Worm (Caenorhabditis elegans): ENCODE measurements around the gene atg-3.

The atg-3 gene

DNA sequence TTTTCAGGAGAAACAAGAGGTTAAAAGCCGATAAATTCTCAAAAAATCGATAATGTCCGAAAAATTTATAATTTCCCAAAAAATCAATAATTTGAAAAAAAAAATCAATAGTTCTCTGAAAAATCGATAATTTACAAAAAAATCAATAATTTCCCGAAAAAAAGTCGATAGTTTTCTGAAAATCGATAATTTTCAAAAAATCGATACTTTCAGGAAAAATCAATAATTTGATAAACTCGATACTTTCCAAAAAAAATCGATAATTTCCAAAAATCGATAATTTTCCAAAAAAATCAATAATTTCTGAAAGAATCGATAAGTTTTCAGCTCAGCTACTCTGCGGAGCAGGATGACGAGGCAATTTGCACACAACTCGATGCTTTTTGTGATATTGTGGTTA lies 10.6 kb upstream of the atg-3 start:
- no peak for TF ChIP-seq tbx-2 (tag; optimal IDR thresholded peaks at IDR 0.05)
- no peak for TF ChIP-seq mdl-1 (tag; optimal IDR thresholded peaks at IDR 0.05)
- TF ChIP-seq nhr-76 (tag; optimal IDR thresholded peaks at IDR 0.05), result no peak
- no peak for TF ChIP-seq ztf-11 (tag; optimal IDR thresholded peaks at IDR 0.05)
- no peak for TF ChIP-seq lsy-12 (tag; optimal IDR thresholded peaks at IDR 0.05)
- TF ChIP-seq ztf-4 (tag; optimal IDR thresholded peaks at IDR 0.05), result no peak
- no peak for TF ChIP-seq nhr-12 (tag; optimal IDR thresholded peaks at IDR 0.05)
- peak; percentile 99 for TF ChIP-seq ceh-28 (tag; optimal IDR thresholded peaks at IDR 0.05)

DNA sequence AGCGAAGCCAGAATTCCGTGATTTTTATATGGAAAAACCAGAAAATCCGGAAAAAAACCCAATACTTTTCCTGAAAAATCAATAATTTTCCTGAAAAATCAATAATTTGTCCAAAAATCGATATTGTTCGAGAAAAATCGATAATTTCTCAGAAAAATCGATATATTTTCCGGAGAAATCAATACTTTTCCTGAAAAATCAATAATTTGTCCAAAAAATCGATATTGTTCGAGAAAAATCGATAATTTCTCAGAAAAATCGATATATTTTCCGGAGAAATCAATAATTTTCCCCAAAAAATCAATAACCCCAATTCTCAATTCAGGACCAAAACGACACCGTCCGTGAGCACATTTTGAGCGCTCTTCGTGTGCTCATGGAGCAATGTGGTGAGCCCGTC lies 9.9 kb upstream of the atg-3 start:
- TF ChIP-seq ceh-28 (tag; optimal IDR thresholded peaks at IDR 0.05), result peak; percentile 97
- no peak for TF ChIP-seq lin-39 (tag; optimal IDR thresholded peaks at IDR 0.05)
- TF ChIP-seq nhr-23 (tag; optimal IDR thresholded peaks at IDR 0.05), result no peak
- TF ChIP-seq mml-1 (tag; optimal IDR thresholded peaks at IDR 0.05), result no peak

DNA sequence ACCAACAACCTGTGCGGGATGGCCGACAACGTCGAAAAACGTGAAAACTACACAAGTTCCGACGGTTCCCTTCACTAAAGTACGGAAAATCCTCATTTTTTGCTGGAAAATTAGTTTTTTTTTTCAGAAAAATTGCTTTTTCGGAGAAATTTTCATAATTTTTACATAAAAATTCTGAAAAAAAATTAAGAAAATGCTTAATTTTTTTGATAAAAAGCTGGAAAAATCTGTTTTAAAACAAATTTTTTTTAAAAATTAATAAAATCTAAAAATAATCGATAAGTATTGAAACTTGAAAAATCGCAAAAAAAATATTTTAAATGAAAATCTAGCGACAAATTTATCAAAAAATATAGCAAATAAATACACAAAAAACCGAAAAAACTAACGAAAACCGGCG lies 4.6 kb upstream of the atg-3 start, which contains the start of gene immp-2:
immp-2 (minus strand) TSS at position 101 of the 400 bp plus-strand sequence.
- TF ChIP-seq R02D3.7 (tag; optimal IDR thresholded peaks at IDR 0.05) (no peak), egl-5 (tag; optimal IDR thresholded peaks at IDR 0.05) (no peak), nhr-25 (tag; optimal IDR thresholded peaks at IDR 0.05) (no peak), ceh-28 (tag; optimal IDR thresholded peaks at IDR 0.05) (no peak), elt-3 (tag; optimal IDR thresholded peaks at IDR 0.05) (no peak), hmg-11 (tag; optimal IDR thresholded peaks at IDR 0.05) (no peak), aly-2 (tag; optimal IDR thresholded peaks at IDR 0.05) (no peak), lin-15B (tag; optimal IDR thresholded peaks at IDR 0.05) (no peak), zag-1 (tag; optimal IDR thresholded peaks at IDR 0.05) (no peak), daf-12 (tag; optimal IDR thresholded peaks at IDR 0.05) (no peak), elt-1 (tag; optimal IDR thresholded peaks at IDR 0.05) (no peak), fkh-10 (GFP tag; optimal IDR thresholded peaks at IDR 0.05) (no peak), ztf-11 (tag; optimal IDR thresholded peaks at IDR 0.05) (no peak), nhr-11 (tag; optimal IDR thresholded peaks at IDR 0.05) (no peak), skn-1 (tag; optimal IDR thresholded peaks at IDR 0.05) (no peak)

DNA sequence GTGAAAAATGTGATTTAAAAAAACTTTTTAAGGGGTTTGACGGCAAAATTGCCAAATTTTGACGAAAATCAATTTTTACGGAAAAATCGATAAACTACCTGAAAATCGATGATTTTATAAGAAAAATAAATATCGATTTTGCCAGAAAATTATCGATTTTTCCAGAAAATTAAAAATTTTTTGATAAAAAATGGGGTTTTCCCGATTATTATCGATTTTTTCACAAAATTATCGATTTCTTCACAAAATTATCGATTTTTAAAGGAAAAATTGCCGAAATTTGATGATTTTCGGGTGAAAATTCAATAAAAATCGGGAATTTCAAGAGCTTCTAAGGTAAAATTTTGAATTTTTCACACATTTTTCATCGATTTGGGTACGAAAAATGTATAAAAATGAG lies 3.6 kb upstream of the atg-3 start:
- peak; percentile 90 for TF ChIP-seq ceh-28 (tag; optimal IDR thresholded peaks at IDR 0.05)
- TF ChIP-seq fkh-10 (GFP tag; optimal IDR thresholded peaks at IDR 0.05), result no peak
- no peak for TF ChIP-seq nfya-1 (tag; optimal IDR thresholded peaks at IDR 0.05; ENCODE audit: insufficient read depth)

DNA sequence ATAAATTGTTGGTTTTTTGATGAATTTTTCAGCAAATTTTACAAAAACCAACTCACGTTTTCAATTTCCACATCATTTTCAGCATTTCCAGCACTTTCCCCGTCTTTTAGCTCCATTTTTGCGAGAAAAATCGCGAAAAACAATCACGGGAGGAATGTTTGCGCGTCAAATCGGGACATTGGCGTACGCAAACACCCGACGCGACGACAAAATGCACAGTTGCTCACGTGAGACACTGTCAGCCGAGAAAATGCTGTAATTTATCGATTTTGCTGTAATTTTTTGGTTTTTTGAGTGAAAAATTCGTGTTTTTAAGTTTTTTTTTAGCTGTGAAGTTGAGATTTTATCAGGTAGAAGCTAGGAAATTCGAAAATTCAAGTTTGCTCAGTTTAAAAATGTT lies 766 bp upstream of the atg-3 start, which contains the start of gene Y55F3AM.9:
Y55F3AM.9 (minus strand) TSS at position 189 of the 400 bp plus-strand sequence.
- TF ChIP-seq fkh-10 (GFP tag; optimal IDR thresholded peaks at IDR 0.05) (no peak), egl-5 (tag; optimal IDR thresholded peaks at IDR 0.05) (peak; percentile 66), nhr-77 (tag; optimal IDR thresholded peaks at IDR 0.05) (no peak), aly-2 (tag; optimal IDR thresholded peaks at IDR 0.05) (no peak), nfya-1 (tag; optimal IDR thresholded peaks at IDR 0.05; ENCODE audit: insufficient read depth) (peak; percentile 42), lin-15B (tag; optimal IDR thresholded peaks at IDR 0.05) (peak; percentile 58), pha-4 (tag; optimal IDR thresholded peaks at IDR 0.05) (peak; percentile 48), ceh-28 (tag; optimal IDR thresholded peaks at IDR 0.05) (peak; percentile 47)

DNA sequence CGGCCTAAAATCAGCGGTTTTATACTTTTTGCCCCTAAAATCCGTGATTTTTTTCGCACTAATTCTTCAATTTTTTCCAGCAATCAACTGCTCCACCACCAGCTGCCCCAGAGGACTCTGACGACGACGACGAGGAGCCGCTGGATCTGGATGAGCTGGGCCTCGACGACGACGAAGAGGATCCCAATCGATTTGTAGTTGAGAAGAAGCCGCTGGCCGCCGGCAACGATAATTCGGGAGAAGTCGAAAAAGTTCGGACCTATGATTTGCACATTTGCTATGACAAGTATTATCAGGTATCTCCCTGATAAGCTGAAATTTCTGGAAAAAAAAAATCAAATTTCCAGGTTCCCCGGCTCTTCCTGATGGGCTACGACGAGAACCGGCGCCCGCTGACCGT lies 1.5 kb downstream of the atg-3 start:
- TF ChIP-seq lin-39 (tag; optimal IDR thresholded peaks at IDR 0.05) (no peak), nhr-25 (tag; optimal IDR thresholded peaks at IDR 0.05) (no peak), ceh-28 (tag; optimal IDR thresholded peaks at IDR 0.05) (no peak), mml-1 (tag; optimal IDR thresholded peaks at IDR 0.05) (no peak), elt-2 (tag; optimal IDR thresholded peaks at IDR 0.05) (no peak), zag-1 (tag; optimal IDR thresholded peaks at IDR 0.05) (no peak), snpc-4 (tag; optimal IDR thresholded peaks at IDR 0.05) (no peak), tbx-2 (tag; optimal IDR thresholded peaks at IDR 0.05) (no peak), eor-1 (tag; optimal IDR thresholded peaks at IDR 0.05) (no peak), fkh-10 (GFP tag; optimal IDR thresholded peaks at IDR 0.05) (no peak), elt-3 (tag; optimal IDR thresholded peaks at IDR 0.05) (no peak)

DNA sequence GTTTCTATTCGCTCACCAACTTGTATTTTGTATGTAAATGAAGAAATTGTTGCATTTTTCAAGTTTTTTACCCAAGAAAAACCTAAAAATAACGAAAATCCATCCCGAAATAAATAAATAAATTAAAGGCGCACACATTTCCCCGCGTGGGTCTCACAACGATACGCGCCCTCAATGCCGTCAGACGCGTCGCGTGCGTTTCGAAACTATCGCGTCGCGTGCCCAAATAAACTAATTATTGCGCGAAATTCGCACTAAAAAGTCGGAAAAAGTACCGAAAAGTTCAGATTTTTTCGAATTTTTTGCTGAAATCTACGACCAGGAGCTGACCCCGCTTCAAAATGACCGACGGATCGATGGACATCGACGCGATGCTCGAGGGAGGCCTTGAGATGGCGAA lies 2.1 kb downstream of the atg-3 start, which contains the start of gene rbm-39:
rbm-39 (plus strand) TSS at position 178 of the 400 bp plus-strand sequence.
- TF ChIP-seq pqm-1 (tag; optimal IDR thresholded peaks at IDR 0.05) (peak; percentile 3), egl-27 (tag; optimal IDR thresholded peaks at IDR 0.05) (no peak), ceh-28 (tag; optimal IDR thresholded peaks at IDR 0.05) (peak; percentile 24), nhr-43 (tag; optimal IDR thresholded peaks at IDR 0.05; ENCODE audit: poor library complexity, severe bottlenecking) (no peak), tbx-2 (tag; optimal IDR thresholded peaks at IDR 0.05) (peak; percentile 21), ceh-16 (tag; optimal IDR thresholded peaks at IDR 0.05) (no peak), elt-1 (tag; optimal IDR thresholded peaks at IDR 0.05) (no peak), nhr-67 (tag; optimal IDR thresholded peaks at IDR 0.05) (no peak), jun-1 (tag; optimal IDR thresholded peaks at IDR 0.05) (peak; percentile 54), unc-62 (GFP tag; optimal IDR thresholded peaks at IDR 0.05) (no peak), aly-2 (tag; optimal IDR thresholded peaks at IDR 0.05) (no peak), fkh-10 (GFP tag; optimal IDR thresholded peaks at IDR 0.05) (peak; percentile 35), sea-2 (GFP tag; optimal IDR thresholded peaks at IDR 0.05) (no peak), ceh-9 (tag; optimal IDR thresholded peaks at IDR 0.05) (no peak), ztf-11 (tag; optimal IDR thresholded peaks at IDR 0.05) (no peak), nfya-1 (tag; optimal IDR thresholded peaks at IDR 0.05; ENCODE audit: insufficient read depth) (peak; percentile 86), daf-12 (tag; optimal IDR thresholded peaks at IDR 0.05) (no peak), elt-3 (tag; optimal IDR thresholded peaks at IDR 0.05) (no peak), ama-1 (optimal IDR thresholded peaks at IDR 0.05) (peak; percentile 94)
